Worm (Caenorhabditis elegans) whole organism, L1 larva: ENCODE results near the gene C02E7.7.

Experiments
- ama-1 ChIP-seq: fragments of 150-350 bp; optimal IDR thresholded peaks from 2 replicates; lab custom pipeline; 2014
- jun-1 ChIP-seq: fragments of 150-350 bp; optimal IDR thresholded peaks from 2 replicates; lab custom pipeline; 2014; ENCODE audit warnings: missing biosample characterization, missing genetic modification reagents, missing genetic modification characterization
- lin-13 ChIP-seq: fragments of 150-350 bp; optimal IDR thresholded peaks from 2 replicates; lab custom pipeline; 2014; ENCODE audit warnings: missing biosample characterization, missing genetic modification reagents, missing genetic modification characterization
- mdl-1 ChIP-seq, 2 experiments: fragments of 150-350 bp; optimal IDR thresholded peaks; 2 replicates each; lab custom pipeline; 2014 to 2017; ENCODE audit warnings: missing biosample characterization in 2 of 2, missing genetic modification characterization in 2 of 2, inconsistent platforms in 1 of 2
- nhr-76 ChIP-seq: sonication (generic microtip); optimal IDR thresholded peaks from 2 replicates; lab custom pipeline; 2017; ENCODE audit warnings: missing biosample characterization, missing genetic modification characterization

ce11 chrV:4964671-4965420 lies 46.5 kb upstream of the C02E7.7 start:
- TF ChIP-seq ama-1 (lab: Kevin White, UChicago): no peak
- TF ChIP-seq nhr-76 (tag; lab: Kevin White, UChicago): no peak
- no peak for TF ChIP-seq jun-1
- no peak for TF ChIP-seq lin-13
- no peak for TF ChIP-seq mdl-1 (tag; optimal IDR thresholded peaks at IDR 0.05; lab: Kevin White, UChicago)
